Fruit fly (Drosophila melanogaster) whole organism, embryonic: ENCODE results near the gene CG16772.

Source experiments
- Abd-B ChIP-seq: fragments of 200-800 bp; sonication (Bioruptor generic); optimal IDR thresholded peaks from 2 replicates; lab custom pipeline; 2018; ENCODE audit warnings: missing biosample characterization, mild to moderate bottlenecking, missing genetic modification characterization, moderate library complexity
- Ada2b ChIP-seq: fragments of 200-800 bp; sonication (Bioruptor generic); IDR thresholded peaks from 2 replicates; pipeline ENCODE4 v1.3.6; 2022; ENCODE audit warnings: missing biosample characterization, missing genetic modification characterization
- Adf1 ChIP-seq: fragments of 200-800 bp; sonication (Bioruptor generic); IDR thresholded peaks from 2 replicates; pipeline ENCODE4 v1.3.6; 2022; ENCODE audit warnings: missing biosample characterization, missing genetic modification characterization
- Aef1 ChIP-seq: fragments of 200-800 bp; sonication (Bioruptor generic); IDR thresholded peaks from 3 replicates; pipeline ENCODE4 v1.3.6; 2022; ENCODE audit warnings: missing biosample characterization, missing genetic modification characterization
- Atf-2 ChIP-seq: fragments of 200-800 bp; sonication (Bioruptor generic); optimal IDR thresholded peaks from 2 replicates; lab custom pipeline; 2016; ENCODE audit warnings: missing biosample characterization, missing genetic modification characterization
- Awh ChIP-seq: fragments of 200-800 bp; sonication (Bioruptor generic); IDR thresholded peaks from 2 replicates; pipeline ENCODE4, ENCODE4 v1.3.6; 2022; ENCODE audit warnings: missing biosample characterization, missing genetic modification characterization
- BtbVII ChIP-seq: fragments of 200-800 bp; sonication (Bioruptor generic); optimal IDR thresholded peaks from 3 replicates; lab custom pipeline; 2017; ENCODE audit warnings: missing biosample characterization, mild to moderate bottlenecking, missing genetic modification characterization
- CG10979 ChIP-seq: fragments of 200-800 bp; sonication (Bioruptor generic); optimal IDR thresholded peaks from 2 replicates; lab custom pipeline; 2018; ENCODE audit warnings: missing biosample characterization, mild to moderate bottlenecking, missing genetic modification characterization, moderate library complexity
- CG11085 ChIP-seq: fragments of 200-800 bp; sonication (Bioruptor generic); IDR thresholded peaks from 2 replicates; pipeline ENCODE4 v1.3.6; 2022; ENCODE audit warnings: missing biosample characterization, missing genetic modification characterization
- CG12104 ChIP-seq: fragments of 200-800 bp; sonication (Bioruptor generic); optimal IDR thresholded peaks from 3 replicates; lab custom pipeline; 2016; ENCODE audit warnings: missing biosample characterization, missing genetic modification characterization
- CG13424 ChIP-seq: fragments of 200-800 bp; sonication (Bioruptor generic); optimal IDR thresholded peaks from 2 replicates; lab custom pipeline; 2019; ENCODE audit warnings: missing biosample characterization, mild to moderate bottlenecking, missing genetic modification characterization, moderate library complexity
- CG13894 ChIP-seq: fragments of 200-800 bp; sonication (Bioruptor generic); optimal IDR thresholded peaks from 3 replicates; lab custom pipeline; 2018; ENCODE audit warnings: missing biosample characterization, mild to moderate bottlenecking, missing genetic modification characterization, moderate library complexity
- CG14014 ChIP-seq: fragments of 200-800 bp; sonication (Bioruptor generic); IDR thresholded peaks from 2 replicates; pipeline ENCODE4 v1.3.6; 2022; ENCODE audit warnings: missing biosample characterization, missing genetic modification characterization
- CG15073 ChIP-seq: fragments of 200-800 bp; sonication (Bioruptor generic); optimal IDR thresholded peaks from 2 replicates; lab custom pipeline; 2016; ENCODE audit warnings: missing biosample characterization, missing genetic modification characterization
- CG1602 ChIP-seq: fragments of 200-800 bp; sonication (Bioruptor generic); optimal IDR thresholded peaks from 3 replicates; lab custom pipeline; 2016; ENCODE audit warnings: missing biosample characterization, missing genetic modification characterization
- CG17802 ChIP-seq: fragments of 200-800 bp; sonication (Bioruptor generic); optimal IDR thresholded peaks from 2 replicates; lab custom pipeline; 2018; ENCODE audit warnings: missing biosample characterization, mild to moderate bottlenecking, missing genetic modification characterization, moderate library complexity
- CG18011 ChIP-seq: fragments of 200-800 bp; sonication (Bioruptor generic); optimal IDR thresholded peaks from 2 replicates; lab custom pipeline; 2017; ENCODE audit warnings: missing biosample characterization, missing genetic modification characterization, mild to moderate bottlenecking, moderate library complexity, missing genotype
- CG34376 ChIP-seq: fragments of 200-800 bp; sonication (Bioruptor generic); optimal IDR thresholded peaks from 2 replicates; lab custom pipeline; 2018; ENCODE audit warnings: missing biosample characterization, mild to moderate bottlenecking, missing genetic modification characterization
- CG34422 ChIP-seq: fragments of 200-800 bp; sonication (Bioruptor generic); IDR thresholded peaks from 3 replicates; pipeline ENCODE4 v1.3.6; 2022; ENCODE audit warnings: missing biosample characterization, missing genetic modification characterization
- CG3847 ChIP-seq: fragments of 200-800 bp; sonication (Bioruptor generic); IDR thresholded peaks from 2 replicates; pipeline ENCODE4 v1.3.6; 2022; ENCODE audit warnings: missing biosample characterization, missing genetic modification characterization
- CG4854 ChIP-seq: fragments of 200-800 bp; sonication (Bioruptor generic); optimal IDR thresholded peaks from 2 replicates; lab custom pipeline; 2016; ENCODE audit warnings: missing biosample characterization, missing genetic modification characterization, inconsistent platforms
- CG8944 ChIP-seq: fragments of 200-800 bp; sonication (Bioruptor generic); optimal IDR thresholded peaks from 3 replicates; lab custom pipeline; 2016; ENCODE audit warnings: missing biosample characterization, missing genetic modification characterization
- D19A ChIP-seq: fragments of 200-800 bp; optimal IDR thresholded peaks from 3 replicates; lab custom pipeline; 2019; ENCODE audit warnings: missing biosample characterization, mild to moderate bottlenecking, missing genetic modification characterization, moderate library complexity
- Dfd ChIP-seq, 2 experiments: fragments of >200 bp; optimal IDR thresholded peaks; 2 replicates each; lab custom pipeline; 2017; ENCODE audit warnings: missing biosample characterization in 2 of 2, missing genetic modification characterization in 2 of 2
- E2f2 ChIP-seq: fragments of 200-800 bp; sonication (Bioruptor generic); IDR thresholded peaks from 2 replicates; pipeline ENCODE4 v1.3.6; 2022; ENCODE audit warnings: missing biosample characterization, missing genetic modification characterization
- Ets97D ChIP-seq: fragments of 200-800 bp; sonication (Bioruptor generic); optimal IDR thresholded peaks from 3 replicates; lab custom pipeline; 2016; ENCODE audit warnings: missing biosample characterization, missing genetic modification characterization
- Gug ChIP-seq: fragments of 200-800 bp; sonication (Bioruptor generic); IDR thresholded peaks from 4 replicates; pipeline ENCODE4 v1.3.6; 2022; ENCODE audit warnings: missing biosample characterization, missing genetic modification characterization
- H15 ChIP-seq: fragments of 200-800 bp; sonication (Bioruptor generic); IDR thresholded peaks from 3 replicates; pipeline ENCODE4 v1.3.6; 2022; ENCODE audit warnings: missing biosample characterization, missing genetic modification characterization
- Med ChIP-seq: fragments of 200-800 bp; sonication (Bioruptor generic); peaks from one replicate; lab custom pipeline; 2016; ENCODE audit warnings: missing biosample characterization, missing genetic modification characterization, mild to moderate bottlenecking, inconsistent platforms, moderate library complexity
- Mes4 ChIP-seq: fragments of 200-800 bp; sonication (Bioruptor generic); optimal IDR thresholded peaks from 2 replicates; lab custom pipeline; 2016; ENCODE audit warnings: missing biosample characterization, missing genetic modification characterization
- Nf-YA ChIP-seq: fragments of 200-800 bp; sonication (Bioruptor generic); IDR thresholded peaks from 2 replicates; pipeline ENCODE4 v1.3.6; 2022; ENCODE audit warnings: missing biosample characterization, missing genetic modification characterization
- Optix ChIP-seq: fragments of 200-800 bp; sonication (Bioruptor generic); IDR thresholded peaks from 3 replicates; pipeline ENCODE4 v1.3.6; 2022; ENCODE audit warnings: missing biosample characterization, missing genetic modification characterization
- Pdp1 ChIP-seq, 2 experiments: fragments of 200-800 bp; sonication (Bioruptor generic); optimal IDR thresholded peaks; 3 replicates each; lab custom pipeline; 2016; ENCODE audit warnings: missing biosample characterization in 2 of 2, missing genetic modification characterization in 2 of 2, mild to moderate bottlenecking in 1 of 2, moderate library complexity in 1 of 2
- Six4 ChIP-seq: fragments of 200-800 bp; sonication (Bioruptor generic); optimal IDR thresholded peaks from 2 replicates; lab custom pipeline; 2016; ENCODE audit warnings: missing biosample characterization, missing genetic modification characterization
- abd-A ChIP-seq: fragments of 200-800 bp; sonication (Bioruptor generic); optimal IDR thresholded peaks from 3 replicates; lab custom pipeline; 2019; ENCODE audit warnings: missing biosample characterization, mild to moderate bottlenecking, missing genetic modification characterization, moderate library complexity
- bsh ChIP-seq, 2 experiments: fragments of 200-800 bp; sonication (Bioruptor generic); optimal IDR thresholded peaks; 2 replicates each; lab custom pipeline; 2017 to 2018; ENCODE audit warnings: mild to moderate bottlenecking in 2 of 2, missing biosample characterization in 2 of 2, missing genetic modification characterization in 2 of 2, moderate library complexity in 1 of 2
- btn ChIP-seq: fragments of 200-800 bp; sonication (Bioruptor generic); optimal IDR thresholded peaks from 2 replicates; lab custom pipeline; 2016; ENCODE audit warnings: missing biosample characterization, missing genetic modification characterization
- cas ChIP-seq: fragments of 200-800 bp; sonication (Bioruptor generic); IDR thresholded peaks from 2 replicates; pipeline ENCODE4 v1.3.6; 2022; ENCODE audit warnings: missing biosample characterization, missing genetic modification characterization
- corto ChIP-seq: fragments of 200-800 bp; sonication (Bioruptor generic); optimal IDR thresholded peaks from 2 replicates; lab custom pipeline; 2016; ENCODE audit warnings: missing biosample characterization, mild to moderate bottlenecking, missing genetic modification characterization, moderate library complexity
- crc ChIP-seq: fragments of 200-800 bp; sonication (Bioruptor generic); optimal IDR thresholded peaks from 2 replicates; lab custom pipeline; 2016; ENCODE audit warnings: missing biosample characterization, missing genetic modification characterization
- croc ChIP-seq: fragments of 200-800 bp; sonication (Bioruptor generic); conservative IDR thresholded peaks from 3 replicates; pipeline ENCODE4 v1.3.6; 2022; ENCODE audit warnings: missing biosample characterization, missing genetic modification characterization
- disco-r ChIP-seq: fragments of 200-800 bp; sonication (Bioruptor generic); optimal IDR thresholded peaks from 2 replicates; lab custom pipeline; 2016; ENCODE audit warnings: missing biosample characterization, missing genetic modification characterization
- exex ChIP-seq: fragments of 200-800 bp; sonication (Bioruptor generic); optimal IDR thresholded peaks from 4 replicates; lab custom pipeline; 2018; ENCODE audit warnings: missing biosample characterization, mild to moderate bottlenecking, missing genetic modification characterization, moderate library complexity
- gt ChIP-seq: fragments of 200-800 bp; sonication (Bioruptor generic); IDR thresholded peaks from 2 replicates; pipeline ENCODE4 v1.3.6; 2022; ENCODE audit warnings: missing biosample characterization, missing genetic modification characterization
- h ChIP-seq: fragments of >200 bp; optimal IDR thresholded peaks from 2 replicates; lab custom pipeline; 2017
- inv ChIP-seq: fragments of 200-800 bp; sonication (Bioruptor generic); IDR thresholded peaks from 2 replicates; pipeline ENCODE4 v1.3.6; 2022; ENCODE audit warnings: missing biosample characterization, missing genetic modification characterization; ENCODE audit not compliant: partially characterized antibody
- kni ChIP-seq: fragments of 200-800 bp; sonication (Bioruptor generic); optimal IDR thresholded peaks from 3 replicates; lab custom pipeline; 2017; ENCODE audit warnings: mild to moderate bottlenecking, missing biosample characterization, missing genetic modification reagents, missing genetic modification characterization
- onecut ChIP-seq: fragments of 200-800 bp; sonication (Bioruptor generic); IDR thresholded peaks from 2 replicates; pipeline ENCODE4 v1.3.6; 2022; ENCODE audit warnings: missing biosample characterization, missing genetic modification characterization
- pnt ChIP-seq: fragments of 200-800 bp; sonication (Bioruptor generic); optimal IDR thresholded peaks from 3 replicates; lab custom pipeline; 2016; ENCODE audit warnings: missing biosample characterization, missing genetic modification characterization
- slou ChIP-seq: fragments of 200-800 bp; sonication (Bioruptor generic); optimal IDR thresholded peaks from 3 replicates; lab custom pipeline; 2016; ENCODE audit warnings: missing biosample characterization, missing genetic modification characterization
- tll ChIP-seq, 2 experiments: fragments of 200-800 bp in 1 of 2; fragments of >200 bp in 1 of 2; sonication (Bioruptor generic) in 1 of 2; optimal IDR thresholded peaks; 2 replicates each; lab custom pipeline; 2017 to 2019; ENCODE audit warnings: missing biosample characterization in 2 of 2, missing genetic modification characterization in 2 of 2, mild to moderate bottlenecking in 1 of 2, moderate library complexity in 1 of 2
- tup ChIP-seq: fragments of 200-800 bp; sonication (Bioruptor generic); optimal IDR thresholded peaks from 2 replicates; lab custom pipeline; 2016; ENCODE audit warnings: missing biosample characterization, mild to moderate bottlenecking, missing genetic modification characterization, moderate library complexity
- wor ChIP-seq: fragments of 200-800 bp; sonication (Bioruptor generic); IDR thresholded peaks from 2 replicates; pipeline ENCODE4 v1.3.6; 2022; ENCODE audit warnings: missing biosample characterization, missing genetic modification characterization

Gene CG16772

dm6 chr2L:19932523-19932922, 30.0 kb upstream of the CG16772 start (continued):
- TF ChIP-seq CG17802 (tag; lab: Kevin White, UChicago) (no peak), bsh (GFP tag; optimal IDR thresholded peaks at IDR 0.05; lab: Kevin White, UChicago) (no peak), Mes4 (GFP tag; lab: Kevin White, UChicago) (no peak), tup (no peak), CG13424 (tag; lab: Kevin White, UChicago) (no peak), CG34422 (GFP tag; lab: Robert Waterston, UW) (no peak), tll (GFP tag; optimal IDR thresholded peaks at IDR 0.05; lab: Kevin White, UChicago) (no peak), kni (GFP tag; lab: Kevin White, UChicago) (no peak), cas (GFP tag; lab: Robert Waterston, UW) (no peak), Med (no peak), CG11085 (GFP tag; lab: Robert Waterston, UW) (no peak), CG10979 (no peak), CG13894 (tag; lab: Kevin White, UChicago) (peak; percentile 11), CG1602 (GFP tag; lab: Kevin White, UChicago) (no peak), h (lab: Kevin White, UChicago) (no peak), corto (GFP tag; lab: Kevin White, UChicago) (no peak), inv (GFP tag; lab: Robert Waterston, UW) (no peak), Nf-YA (GFP tag; lab: Robert Waterston, UW) (no peak), wor (no peak), btn (no peak), Ada2b (no peak), BtbVII (GFP tag; lab: Kevin White, UChicago) (no peak), Optix (no peak), onecut (GFP tag; lab: Robert Waterston, UW) (no peak), Ets97D (GFP tag; lab: Kevin White, UChicago) (no peak), CG8944 (GFP tag; lab: Kevin White, UChicago) (no peak), H15 (no peak), Abd-B (GFP tag; lab: Kevin White, UChicago) (no peak), CG3847 (GFP tag; lab: Robert Waterston, UW) (no peak), crc (GFP tag; lab: Kevin White, UChicago) (no peak), CG18011 (GFP tag; lab: Kevin White, UChicago) (no peak), slou (GFP tag; lab: Kevin White, UChicago) (no peak), Adf1 (no peak), CG15073 (no peak), CG4854 (GFP tag; lab: Kevin White, UChicago) (no peak), E2f2 (no peak), CG14014 (no peak), Six4 (GFP tag; lab: Kevin White, UChicago) (no peak), disco-r (GFP tag; lab: Kevin White, UChicago) (no peak), Atf-2 (no peak), pnt (no peak), abd-A (peak; percentile 67), exex (peak; percentile 15), Pdp1 (GFP tag; optimal IDR thresholded peaks at IDR 0.05; lab: Kevin White, UChicago) (peak in 1 of 2 experiments; percentile 64), gt (no peak), D19A (tag; lab: Kevin White, UChicago) (no peak), Dfd (GFP tag; optimal IDR thresholded peaks at IDR 0.05; lab: Kevin White, UChicago) (no peak), Gug (GFP tag; lab: Robert Waterston, UW) (no peak), croc (GFP tag; lab: Robert Waterston, UW) (no peak), CG34376 (GFP tag; lab: Kevin White, UChicago) (no peak), Aef1 (GFP tag; lab: Robert Waterston, UW) (no peak), CG12104 (GFP tag; lab: Kevin White, UChicago) (no peak), Awh (no peak)
